Worm (Caenorhabditis elegans): Measurements from ENCODE around the gene F56H9.6.

The F56H9.6 gene

DNA sequence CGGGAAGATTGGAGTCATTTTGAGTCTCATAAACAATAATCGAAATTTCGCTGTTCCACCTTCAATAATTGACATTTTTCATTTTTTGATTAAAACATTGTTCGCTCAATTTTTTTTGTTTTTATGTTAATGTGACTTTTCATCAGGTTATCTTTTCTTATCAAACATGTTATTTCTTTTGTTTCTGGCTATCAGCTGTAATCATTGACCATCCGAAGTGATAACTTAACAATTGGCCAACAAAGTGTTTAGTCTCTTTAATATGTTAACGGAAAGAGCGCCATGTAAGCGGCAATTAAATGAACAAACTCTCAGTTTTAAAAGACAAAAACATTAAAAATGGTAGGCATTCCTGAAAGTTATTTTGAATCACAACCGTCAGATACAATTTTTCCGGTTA lies 4.4 kb upstream of the F56H9.6 start:
- TF ChIP-seq blmp-1 (tag; optimal IDR thresholded peaks at IDR 0.05) (no peak), mab-5 (tag; optimal IDR thresholded peaks at IDR 0.05) (no peak), zip-8 (tag; optimal IDR thresholded peaks at IDR 0.05) (no peak), nhr-237 (tag; optimal IDR thresholded peaks at IDR 0.05) (no peak), cnd-1 (tag; optimal IDR thresholded peaks at IDR 0.05) (no peak), mls-2 (tag; optimal IDR thresholded peaks at IDR 0.05) (no peak), ztf-11 (tag; optimal IDR thresholded peaks at IDR 0.05) (no peak), ceh-39 (tag; optimal IDR thresholded peaks at IDR 0.05) (no peak)

DNA sequence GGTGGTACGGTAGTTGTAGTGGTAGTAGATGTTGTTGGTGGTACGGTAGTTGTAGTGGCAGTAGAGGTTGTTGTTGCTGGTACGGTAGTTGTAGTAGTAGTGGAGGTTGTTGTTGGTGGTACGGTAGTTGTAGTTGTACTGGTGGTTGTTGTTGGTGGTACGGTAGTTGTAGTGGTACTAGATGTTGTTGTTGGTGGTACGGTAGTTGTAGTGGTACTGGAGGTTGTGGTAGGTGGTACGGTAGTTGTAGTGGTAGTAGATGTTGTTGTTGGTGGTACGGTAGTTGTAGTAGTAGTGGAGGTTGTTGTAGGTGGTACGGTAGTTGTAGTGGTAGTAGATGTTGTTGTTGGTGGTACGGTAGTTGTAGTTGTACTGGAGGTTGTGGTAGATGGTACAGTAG lies 3.4 kb upstream of the F56H9.6 start:
- TF ChIP-seq ceh-43 (GFP tag; optimal IDR thresholded peaks at IDR 0.05) (no peak), mab-5 (tag; optimal IDR thresholded peaks at IDR 0.05) (no peak), lin-13 (tag; optimal IDR thresholded peaks at IDR 0.05) (no peak), flh-1 (GFP tag; optimal IDR thresholded peaks at IDR 0.05) (peak; percentile 19)

- no peak for TF ChIP-seq nhr-76 (tag; optimal IDR thresholded peaks at IDR 0.05)
- no peak for TF ChIP-seq lin-13 (tag; optimal IDR thresholded peaks at IDR 0.05)
- TF ChIP-seq elt-3 (tag; optimal IDR thresholded peaks at IDR 0.05) = no peak
- TF ChIP-seq pha-4 (tag; optimal IDR thresholded peaks at IDR 0.05) = no peak
These were observed 2.4 kb upstream of the F56H9.6 start, which contains the start of gene srx-113 for ce11 chrV:12632048-12632447. Gene srx-113, minus strand, starts transcription at chrV:12632148.

DNA sequence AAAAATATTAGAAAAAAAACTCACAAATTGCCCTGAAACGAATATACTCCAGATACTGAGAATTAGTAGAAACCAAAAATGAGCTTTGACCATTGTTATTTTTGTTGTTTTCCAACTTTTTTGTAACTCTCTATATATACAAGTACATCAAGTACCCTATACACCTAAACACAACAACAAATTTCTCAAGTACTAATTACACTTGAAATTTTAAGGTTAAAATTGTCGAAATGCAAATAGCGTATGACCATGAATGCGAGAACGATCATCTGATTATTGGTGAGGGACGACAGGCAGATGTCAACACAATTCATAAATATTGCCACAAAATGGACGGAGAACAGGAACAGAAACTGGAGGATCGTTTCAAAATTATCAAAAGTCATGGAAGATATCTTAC lies 5.3 kb downstream of the F56H9.6 start, which contains the start of gene F56H9.9:
Gene F56H9.9, minus strand, starts transcription at position 101 of the 400 bp plus-strand sequence.
- TF ChIP-seq nhr-12 (tag; optimal IDR thresholded peaks at IDR 0.05) (no peak), unc-39 (tag; optimal IDR thresholded peaks at IDR 0.05) (no peak), bed-3 (GFP tag; optimal IDR thresholded peaks at IDR 0.05) (no peak), nhr-2 (tag; optimal IDR thresholded peaks at IDR 0.05) (no peak), M03D4.4 (tag; optimal IDR thresholded peaks at IDR 0.05) (no peak), lin-13 (tag; optimal IDR thresholded peaks at IDR 0.05) (no peak), nhr-76 (tag; optimal IDR thresholded peaks at IDR 0.05) (no peak), sptf-1 (tag; optimal IDR thresholded peaks at IDR 0.05) (no peak), ces-1 (GFP tag; optimal IDR thresholded peaks at IDR 0.05) (no peak), mab-5 (tag; optimal IDR thresholded peaks at IDR 0.05) (no peak), lsy-2 (tag; optimal IDR thresholded peaks at IDR 0.05) (no peak), sem-2 (GFP tag; optimal IDR thresholded peaks at IDR 0.05) (no peak), ceh-43 (GFP tag; optimal IDR thresholded peaks at IDR 0.05) (no peak), unc-120 (tag; optimal IDR thresholded peaks at IDR 0.05; ENCODE audit: poor library complexity, severe bottlenecking) (no peak), mls-2 (tag; optimal IDR thresholded peaks at IDR 0.05) (no peak), snpc-4 (tag; optimal IDR thresholded peaks at IDR 0.05) (no peak)

- TF ChIP-seq ces-1 (GFP tag; optimal IDR thresholded peaks at IDR 0.05) (no peak), ham-2 (GFP tag; optimal IDR thresholded peaks at IDR 0.05) (no peak), ceh-39 (tag; optimal IDR thresholded peaks at IDR 0.05) (no peak), lsy-2 (tag; optimal IDR thresholded peaks at IDR 0.05) (no peak), ceh-83 (GFP tag; optimal IDR thresholded peaks at IDR 0.05) (no peak), zip-8 (tag; optimal IDR thresholded peaks at IDR 0.05) (no peak), elt-3 (tag; optimal IDR thresholded peaks at IDR 0.05) (no peak), bed-3 (GFP tag; optimal IDR thresholded peaks at IDR 0.05) (no peak), mls-2 (tag; optimal IDR thresholded peaks at IDR 0.05) (no peak), lin-13 (tag; optimal IDR thresholded peaks at IDR 0.05) (no peak), M03D4.4 (tag; optimal IDR thresholded peaks at IDR 0.05) (no peak), elt-1 (tag; optimal IDR thresholded peaks at IDR 0.05; ENCODE audit: borderline replicate concordance, insufficient read depth) (no peak)
These were observed 17.5 kb downstream of the F56H9.6 start, which contains the start of gene cyc-2.2 for ce11 chrV:12612118-12612517. Gene cyc-2.2, minus strand, starts transcription at chrV:12612218.

- TF ChIP-seq sem-2 (GFP tag; optimal IDR thresholded peaks at IDR 0.05) (no peak), ztf-11 (tag; optimal IDR thresholded peaks at IDR 0.05) (no peak), flh-1 (GFP tag; optimal IDR thresholded peaks at IDR 0.05) (no peak), ceh-39 (tag; optimal IDR thresholded peaks at IDR 0.05) (no peak), ceh-83 (GFP tag; optimal IDR thresholded peaks at IDR 0.05) (no peak), M03D4.4 (tag; optimal IDR thresholded peaks at IDR 0.05) (no peak), lin-32 (GFP tag; optimal IDR thresholded peaks at IDR 0.05) (no peak), ces-1 (GFP tag; optimal IDR thresholded peaks at IDR 0.05) (no peak), bed-3 (GFP tag; optimal IDR thresholded peaks at IDR 0.05) (no peak)
These were observed 18.6 kb downstream of the F56H9.6 start, which contains the start of gene cubn-1 for ce11 chrV:12611029-12611428. Gene cubn-1, plus strand, starts transcription at chrV:12611329.

All from whole organism, mixed stage, embryonic.